Fruit fly (Drosophila melanogaster): ENCODE results near the gene CG6144.

CG6144 gene

dm6 chr2L:10504895-10505294, 16.4 kb downstream of the CG6144 start (continued):
- TF ChIP-seq NC2α (GFP tag; optimal IDR thresholded peaks at IDR 0.05) = no peak
- TF ChIP-seq Fer3 (tag; optimal IDR thresholded peaks at IDR 0.05) = no peak
- TF ChIP-seq CG4707 (GFP tag; optimal IDR thresholded peaks at IDR 0.05) = peak; percentile 36
- no peak for TF ChIP-seq mam (GFP tag; optimal IDR thresholded peaks at IDR 0.05)
- no peak for TF ChIP-seq Dbx (GFP tag; IDR thresholded peaks at IDR 0.05)
- TF ChIP-seq hbn (GFP tag; IDR thresholded peaks at IDR 0.05; ENCODE audit: partially characterized antibody) = no peak
- no peak for TF ChIP-seq knrl (GFP tag; IDR thresholded peaks at IDR 0.05; ENCODE audit: partially characterized antibody)
- no peak for TF ChIP-seq CG31224 (GFP tag; IDR thresholded peaks at IDR 0.05)
- no peak for TF ChIP-seq Atf-2 (GFP tag; optimal IDR thresholded peaks at IDR 0.05)
- TF ChIP-seq sc (optimal IDR thresholded peaks at IDR 0.05) = no peak
- TF ChIP-seq sc (GFP tag; optimal IDR thresholded peaks at IDR 0.05) = peak; percentile 44
- TF ChIP-seq slbo (GFP tag; IDR thresholded peaks at IDR 0.05) = no peak
- peak; percentile 8 for TF ChIP-seq Atf3 (GFP tag; optimal IDR thresholded peaks at IDR 0.05)
- peak; percentile 8 for TF ChIP-seq Spps (tag; optimal IDR thresholded peaks at IDR 0.05)
- peak; percentile 24 for TF ChIP-seq Vsx1 (GFP tag; optimal IDR thresholded peaks at IDR 0.05)
- TF ChIP-seq Side (GFP tag; optimal IDR thresholded peaks at IDR 0.05) = peak; percentile 21
- peak; percentile 23 for TF ChIP-seq CG12236 (GFP tag; optimal IDR thresholded peaks at IDR 0.05)
- no peak for TF ChIP-seq seq (GFP tag; IDR thresholded peaks at IDR 0.05)
- peak; percentile 31 for TF ChIP-seq CG13424 (tag; optimal IDR thresholded peaks at IDR 0.05)
- no peak for TF ChIP-seq Dfd (GFP tag; optimal IDR thresholded peaks at IDR 0.05)
- TF ChIP-seq CG7357 (GFP tag; IDR thresholded peaks at IDR 0.05) = no peak
- TF ChIP-seq Dref (GFP tag; IDR thresholded peaks at IDR 0.05) = no peak
- TF ChIP-seq repo (GFP tag; optimal IDR thresholded peaks at IDR 0.05) = no peak
- TF ChIP-seq CG14441 (GFP tag; IDR thresholded peaks at IDR 0.05) = no peak
- TF ChIP-seq jing (GFP tag; optimal IDR thresholded peaks at IDR 0.05) = no peak
- no peak for TF ChIP-seq gfzf (GFP tag; optimal IDR thresholded peaks at IDR 0.05)
- TF ChIP-seq usp (GFP tag; optimal IDR thresholded peaks at IDR 0.05) = no peak
- no peak for TF ChIP-seq maf-S (GFP tag; optimal IDR thresholded peaks at IDR 0.05)
- TF ChIP-seq bab2 (GFP tag; optimal IDR thresholded peaks at IDR 0.05) = no peak
- TF ChIP-seq grau (tag; optimal IDR thresholded peaks at IDR 0.05) = no peak
- no peak for TF ChIP-seq disco-r (GFP tag; optimal IDR thresholded peaks at IDR 0.05)
- no peak for TF ChIP-seq psq (GFP tag; optimal IDR thresholded peaks at IDR 0.05)
- peak; percentile 43 for TF ChIP-seq D19A (tag; optimal IDR thresholded peaks at IDR 0.05)
- no peak for TF ChIP-seq slp2 (GFP tag; optimal IDR thresholded peaks at IDR 0.05)
- TF ChIP-seq CG16863 (GFP tag; optimal IDR thresholded peaks at IDR 0.05) = no peak
- TF ChIP-seq Ada2b (GFP tag; IDR thresholded peaks at IDR 0.05) = no peak
- no peak for TF ChIP-seq vnd (GFP tag; IDR thresholded peaks at IDR 0.05; ENCODE audit: partially characterized antibody)
- TF ChIP-seq ranshi (GFP tag; IDR thresholded peaks at IDR 0.05) = no peak
- TF ChIP-seq CG7786 (GFP tag; optimal IDR thresholded peaks at IDR 0.05) = no peak
- TF ChIP-seq Hand (GFP tag; optimal IDR thresholded peaks at IDR 0.05) = no peak
- no peak for TF ChIP-seq fru (optimal IDR thresholded peaks at IDR 0.05)
- peak; percentile 12 for TF ChIP-seq CG10979 (tag; optimal IDR thresholded peaks at IDR 0.05)
- TF ChIP-seq CG42726 (GFP tag; IDR thresholded peaks at IDR 0.05; ENCODE audit: partially characterized antibody) = no peak
- TF ChIP-seq CG3163 (GFP tag; optimal IDR thresholded peaks at IDR 0.05) = no peak
- peak; percentile 32 for TF ChIP-seq CG7987 (GFP tag; optimal IDR thresholded peaks at IDR 0.05)
- no peak for TF ChIP-seq sens-2 (GFP tag; IDR thresholded peaks at IDR 0.05)
- TF ChIP-seq Tbp (GFP tag; optimal IDR thresholded peaks at IDR 0.05) = no peak
- no peak for TF ChIP-seq CG10321 (GFP tag; IDR thresholded peaks at IDR 0.05)
- no peak for TF ChIP-seq jumu (GFP tag; optimal IDR thresholded peaks at IDR 0.05)
- no peak for TF ChIP-seq sob (GFP tag; IDR thresholded peaks at IDR 0.05)
- no peak for TF ChIP-seq CG1024 (GFP tag; IDR thresholded peaks at IDR 0.05)
- TF ChIP-seq CG10431 (GFP tag; optimal IDR thresholded peaks at IDR 0.05) = no peak
- no peak for TF ChIP-seq CG12391 (tag; optimal IDR thresholded peaks at IDR 0.05)
- no peak for TF ChIP-seq sna (GFP tag; IDR thresholded peaks at IDR 0.05; ENCODE audit: partially characterized antibody)

All from whole organism, embryonic.